Fruit fly (Drosophila melanogaster) whole organism, embryonic: ENCODE results near the gene bsk.
A peak's percentile ranks its signal among the peaks of the same experiment; 100 is the strongest.

ENCODE experiments used
- Atf3 ChIP-seq: fragments of 200-800 bp; sonication (Bioruptor generic); optimal IDR thresholded peaks from 3 replicates; lab custom pipeline; 2016; ENCODE audit warnings: missing biosample characterization, missing genetic modification characterization
- CG1024 ChIP-seq: fragments of 200-800 bp; sonication (Bioruptor generic); IDR thresholded peaks from 2 replicates; pipeline ENCODE4 v1.3.6; 2022; ENCODE audit warnings: missing biosample characterization, missing genetic modification characterization
- CG10321 ChIP-seq: fragments of 200-800 bp; sonication (Bioruptor generic); IDR thresholded peaks from 2 replicates; pipeline ENCODE4 v1.3.6; 2022; ENCODE audit warnings: missing biosample characterization, missing genetic modification characterization
- CG10462 ChIP-seq: fragments of 200-800 bp; sonication (Bioruptor generic); optimal IDR thresholded peaks from 2 replicates; lab custom pipeline; 2016; ENCODE audit warnings: missing biosample characterization, missing genetic modification characterization
- CG10959 ChIP-seq: fragments of 200-800 bp; sonication (Bioruptor generic); IDR thresholded peaks from 2 replicates; pipeline ENCODE4 v1.3.6; 2022; ENCODE audit warnings: missing biosample characterization, missing genetic modification characterization
- CG11247 ChIP-seq: fragments of 200-800 bp; sonication (Bioruptor generic); IDR thresholded peaks from 2 replicates; pipeline ENCODE4 v1.3.6; 2022; ENCODE audit warnings: missing biosample characterization, missing genetic modification characterization
- CG11398 ChIP-seq: fragments of 200-800 bp; sonication (Bioruptor generic); optimal IDR thresholded peaks from 2 replicates; lab custom pipeline; 2016; ENCODE audit warnings: missing biosample characterization, missing genetic modification characterization
- CG12391 ChIP-seq: fragments of 200-800 bp; sonication (Bioruptor generic); optimal IDR thresholded peaks from 3 replicates; lab custom pipeline; 2018; ENCODE audit warnings: missing biosample characterization, mild to moderate bottlenecking, missing genetic modification characterization, moderate library complexity
- CG14965 ChIP-seq: fragments of 200-800 bp; sonication (Bioruptor generic); optimal IDR thresholded peaks from 2 replicates; lab custom pipeline; 2016; ENCODE audit warnings: missing biosample characterization, missing genetic modification characterization, borderline replicate concordance
- CG15601 ChIP-seq: fragments of 200-800 bp; sonication (Bioruptor generic); optimal IDR thresholded peaks from 3 replicates; lab custom pipeline; 2019; ENCODE audit warnings: missing biosample characterization, mild to moderate bottlenecking, missing genetic modification characterization, moderate library complexity
- CG1603 ChIP-seq: fragments of 200-800 bp; sonication (Bioruptor generic); optimal IDR thresholded peaks from 2 replicates; lab custom pipeline; 2019; ENCODE audit warnings: missing biosample characterization, mild to moderate bottlenecking, missing genetic modification characterization, moderate library complexity
- CG16813 ChIP-seq: fragments of 200-800 bp; sonication (Bioruptor generic); IDR thresholded peaks from 3 replicates; pipeline ENCODE4 v1.3.6; 2022; ENCODE audit warnings: missing biosample characterization, missing genetic modification characterization; ENCODE audit not compliant: partially characterized antibody
- CG2120 ChIP-seq: fragments of 200-800 bp; sonication (Bioruptor generic); optimal IDR thresholded peaks from 3 replicates; lab custom pipeline; 2016; ENCODE audit warnings: missing biosample characterization, missing genetic modification characterization
- CG2129 ChIP-seq: fragments of 200-800 bp; sonication (Bioruptor generic); IDR thresholded peaks from 2 replicates; pipeline ENCODE4 v1.3.6; 2022; ENCODE audit warnings: missing biosample characterization, missing genetic modification characterization; ENCODE audit not compliant: partially characterized antibody
- CG2678 ChIP-seq: fragments of 200-800 bp; sonication (Bioruptor generic); optimal IDR thresholded peaks from 3 replicates; lab custom pipeline; 2019; ENCODE audit warnings: missing biosample characterization, mild to moderate bottlenecking, missing genetic modification characterization, moderate library complexity
- CG2712 ChIP-seq: fragments of 200-800 bp; optimal IDR thresholded peaks from 3 replicates; lab custom pipeline; 2019; ENCODE audit warnings: missing biosample characterization, mild to moderate bottlenecking, missing genetic modification characterization, moderate library complexity
- CG3065 ChIP-seq: fragments of 200-800 bp; sonication (Bioruptor generic); optimal IDR thresholded peaks from 2 replicates; lab custom pipeline; 2016; ENCODE audit warnings: missing biosample characterization, missing genetic modification characterization
- CG3407 ChIP-seq: fragments of 200-800 bp; sonication (Bioruptor generic); optimal IDR thresholded peaks from 2 replicates; lab custom pipeline; 2018; ENCODE audit warnings: missing biosample characterization, mild to moderate bottlenecking, missing genetic modification characterization
- CG34224 ChIP-seq: fragments of 200-800 bp; sonication (Bioruptor generic); IDR thresholded peaks from 3 replicates; pipeline ENCODE4 v1.3.6; 2022; ENCODE audit warnings: missing biosample characterization, missing genetic modification characterization; ENCODE audit not compliant: partially characterized antibody
- CG34376 ChIP-seq: fragments of 200-800 bp; sonication (Bioruptor generic); optimal IDR thresholded peaks from 2 replicates; lab custom pipeline; 2018; ENCODE audit warnings: missing biosample characterization, mild to moderate bottlenecking, missing genetic modification characterization
- CG3726 ChIP-seq: fragments of 200-800 bp; sonication (Bioruptor generic); IDR thresholded peaks from 3 replicates; pipeline ENCODE4, ENCODE4 v1.3.6; 2022; ENCODE audit warnings: missing biosample characterization, missing genetic modification characterization
- CG4360 ChIP-seq: fragments of 200-800 bp; sonication (Bioruptor generic); IDR thresholded peaks from 2 replicates; pipeline ENCODE4 v1.3.6; 2022; ENCODE audit warnings: missing biosample characterization, missing genetic modification characterization
- CG4617 ChIP-seq: fragments of 200-800 bp; sonication (Bioruptor generic); optimal IDR thresholded peaks from 3 replicates; lab custom pipeline; 2016; ENCODE audit warnings: missing biosample characterization, missing genetic modification characterization, borderline replicate concordance
- CG4820 ChIP-seq: fragments of 200-800 bp; sonication (Bioruptor generic); optimal IDR thresholded peaks from 3 replicates; lab custom pipeline; 2016; ENCODE audit warnings: missing biosample characterization, missing genetic modification characterization
- CG4854 ChIP-seq: fragments of 200-800 bp; sonication (Bioruptor generic); optimal IDR thresholded peaks from 2 replicates; lab custom pipeline; 2016; ENCODE audit warnings: missing biosample characterization, missing genetic modification characterization, inconsistent platforms
- CG8388 ChIP-seq: fragments of 200-800 bp; sonication (Bioruptor generic); optimal IDR thresholded peaks from 2 replicates; lab custom pipeline; 2019; ENCODE audit warnings: missing biosample characterization, mild to moderate bottlenecking, missing genetic modification characterization, moderate library complexity
- CG9817 ChIP-seq: fragments of 200-800 bp; sonication (Bioruptor generic); optimal IDR thresholded peaks from 2 replicates; lab custom pipeline; 2018; ENCODE audit warnings: missing biosample characterization, mild to moderate bottlenecking, missing genetic modification characterization, moderate library complexity
- D19A ChIP-seq: fragments of 200-800 bp; optimal IDR thresholded peaks from 3 replicates; lab custom pipeline; 2019; ENCODE audit warnings: missing biosample characterization, mild to moderate bottlenecking, missing genetic modification characterization, moderate library complexity
- Dfd ChIP-seq, 2 experiments: fragments of >200 bp; optimal IDR thresholded peaks; 2 replicates each; lab custom pipeline; 2017; ENCODE audit warnings: missing biosample characterization in 2 of 2, missing genetic modification characterization in 2 of 2
- Ets97D ChIP-seq: fragments of 200-800 bp; sonication (Bioruptor generic); optimal IDR thresholded peaks from 3 replicates; lab custom pipeline; 2016; ENCODE audit warnings: missing biosample characterization, missing genetic modification characterization
- Fer1 ChIP-seq: fragments of 200-800 bp; sonication (Bioruptor generic); optimal IDR thresholded peaks from 2 replicates; lab custom pipeline; 2017; ENCODE audit warnings: missing biosample characterization, mild to moderate bottlenecking, missing genetic modification characterization
- H15 ChIP-seq: fragments of 200-800 bp; sonication (Bioruptor generic); IDR thresholded peaks from 3 replicates; pipeline ENCODE4 v1.3.6; 2022; ENCODE audit warnings: missing biosample characterization, missing genetic modification characterization
- Hey ChIP-seq: fragments of 200-800 bp; sonication (Bioruptor generic); optimal IDR thresholded peaks from 3 replicates; lab custom pipeline; 2018; ENCODE audit warnings: missing biosample characterization, mild to moderate bottlenecking, missing genetic modification characterization
- Rx ChIP-seq: fragments of 200-800 bp; sonication (Bioruptor generic); IDR thresholded peaks from 2 replicates; pipeline ENCODE4 v1.3.6; 2022; ENCODE audit warnings: missing biosample characterization, missing genetic modification characterization
- Six4 ChIP-seq: fragments of 200-800 bp; sonication (Bioruptor generic); optimal IDR thresholded peaks from 2 replicates; lab custom pipeline; 2016; ENCODE audit warnings: missing biosample characterization, missing genetic modification characterization
- Taf1 ChIP-seq: fragments of 200-800 bp; sonication (Bioruptor generic); IDR thresholded peaks from 2 replicates; pipeline ENCODE4 v1.3.6; 2022; ENCODE audit warnings: missing biosample characterization, missing genetic modification characterization
- Xbp1 ChIP-seq: fragments of 200-800 bp; sonication (Bioruptor generic); optimal IDR thresholded peaks from 3 replicates; lab custom pipeline; 2016; ENCODE audit warnings: missing biosample characterization, mild to moderate bottlenecking, missing genetic modification characterization
- al ChIP-seq: fragments of 200-800 bp; sonication (Bioruptor generic); IDR thresholded peaks from 2 replicates; pipeline ENCODE4 v1.3.6; 2022; ENCODE audit warnings: missing biosample characterization, missing genetic modification characterization
- amos ChIP-seq: fragments of 200-800 bp; sonication (Bioruptor generic); IDR thresholded peaks from 2 replicates; pipeline ENCODE4 v1.3.6; 2022; ENCODE audit warnings: missing biosample characterization, missing genetic modification characterization; ENCODE audit not compliant: partially characterized antibody
- az2 ChIP-seq: fragments of 200-800 bp; sonication (Bioruptor generic); optimal IDR thresholded peaks from 3 replicates; lab custom pipeline; 2016; ENCODE audit warnings: missing biosample characterization, missing genetic modification characterization
- cad ChIP-seq: fragments of >200 bp; optimal IDR thresholded peaks from 2 replicates; lab custom pipeline; 2017; ENCODE audit warnings: missing biosample characterization, missing genetic modification characterization
- cg ChIP-seq: fragments of 200-800 bp; sonication (Bioruptor generic); optimal IDR thresholded peaks from 3 replicates; lab custom pipeline; 2019; ENCODE audit warnings: missing biosample characterization, mild to moderate bottlenecking, missing genetic modification characterization, moderate library complexity
- crol ChIP-seq: fragments of 200-800 bp; sonication (Bioruptor generic); IDR thresholded peaks from 2 replicates; pipeline ENCODE4 v1.3.6; 2022; ENCODE audit warnings: missing biosample characterization, missing genetic modification characterization
- disco-r ChIP-seq: fragments of 200-800 bp; sonication (Bioruptor generic); optimal IDR thresholded peaks from 2 replicates; lab custom pipeline; 2016; ENCODE audit warnings: missing biosample characterization, missing genetic modification characterization
- oc ChIP-seq: fragments of 200-800 bp; sonication (Bioruptor generic); optimal IDR thresholded peaks from 2 replicates; lab custom pipeline; 2018; ENCODE audit warnings: missing biosample characterization, mild to moderate bottlenecking, missing genetic modification characterization, moderate library complexity
- pan ChIP-seq, 4 experiments: fragments of >200 bp in 3 of 4; fragments of 200-800 bp in 1 of 4; sonication (Bioruptor generic) in 1 of 4; optimal IDR thresholded peaks in 3 of 4; IDR thresholded peaks in 1 of 4; 2 replicates each; pipeline versions ENCODE4 v1.3.6 to Lab custom; 2017 to 2022; ENCODE audit warnings: missing biosample characterization in 2 of 4, missing genetic modification characterization in 2 of 4, mixed read lengths in 1 of 4
- peb ChIP-seq: fragments of 200-800 bp; sonication (Bioruptor generic); IDR thresholded peaks from 2 replicates; pipeline ENCODE4 v1.3.6; 2022; ENCODE audit warnings: missing biosample characterization, missing genetic modification characterization
- stwl ChIP-seq: fragments of 200-800 bp; sonication (Bioruptor generic); optimal IDR thresholded peaks from 3 replicates; lab custom pipeline; 2018; ENCODE audit warnings: missing biosample characterization, mild to moderate bottlenecking, missing genetic modification characterization, moderate library complexity
- tup ChIP-seq: fragments of 200-800 bp; sonication (Bioruptor generic); optimal IDR thresholded peaks from 2 replicates; lab custom pipeline; 2016; ENCODE audit warnings: missing biosample characterization, mild to moderate bottlenecking, missing genetic modification characterization, moderate library complexity
- twi ChIP-seq: fragments of 200-800 bp; optimal IDR thresholded peaks from 2 replicates; lab custom pipeline; 2019; ENCODE audit warnings: missing biosample characterization, mild to moderate bottlenecking, missing genetic modification characterization, moderate library complexity
- wor ChIP-seq: fragments of 200-800 bp; sonication (Bioruptor generic); IDR thresholded peaks from 2 replicates; pipeline ENCODE4 v1.3.6; 2022; ENCODE audit warnings: missing biosample characterization, missing genetic modification characterization

Gene bsk

dm6 chr2L:10246785-10247190, 3.5 kb downstream of the bsk start, which contains the start of gene chico (continued):
- TF ChIP-seq CG10462 (GFP tag; lab: Kevin White, UChicago) (no peak), Dfd (GFP tag; optimal IDR thresholded peaks at IDR 0.05; lab: Kevin White, UChicago) (no peak), CG4820 (GFP tag; lab: Kevin White, UChicago) (no peak), cg (peak; percentile 15), Atf3 (GFP tag; lab: Kevin White, UChicago) (no peak), CG2120 (peak; percentile 23), CG4360 (GFP tag; lab: Robert Waterston, UW) (no peak), CG11247 (GFP tag; lab: Robert Waterston, UW) (no peak), Rx (no peak), CG15601 (tag; lab: Kevin White, UChicago) (no peak), CG8388 (GFP tag; lab: Kevin White, UChicago) (no peak), Taf1 (GFP tag; lab: Robert Waterston, UW) (no peak), CG2678 (tag; lab: Kevin White, UChicago) (no peak), CG9817 (no peak), crol (no peak), Ets97D (GFP tag; lab: Kevin White, UChicago) (peak; percentile 83), CG34224 (GFP tag; lab: Robert Waterston, UW) (peak; percentile 56), CG34376 (peak; percentile 63), peb (GFP tag; lab: Robert Waterston, UW) (no peak), oc (tag; lab: Kevin White, UChicago) (no peak), D19A (tag; lab: Kevin White, UChicago) (no peak), twi (tag; lab: Kevin White, UChicago) (peak; percentile 19), CG16813 (GFP tag; lab: Robert Waterston, UW) (peak; percentile 53), al (GFP tag; lab: Robert Waterston, UW) (no peak), CG10321 (GFP tag; lab: Robert Waterston, UW) (no peak), Hey (tag; lab: Kevin White, UChicago) (no peak), CG14965 (no peak), CG12391 (tag; lab: Kevin White, UChicago) (no peak), pan (optimal IDR thresholded peaks at IDR 0.05; lab: Kevin White, UChicago) (no peak), pan (GFP tag; optimal IDR thresholded peaks at IDR 0.05 in 1 of 2, IDR thresholded peaks at IDR 0.05 in 1 of 2) (no peak), stwl (tag; lab: Kevin White, UChicago) (peak; percentile 97), CG1603 (tag; lab: Kevin White, UChicago) (peak; percentile 83), amos (no peak; the same call in 1 of the 2 replicates), CG4854 (GFP tag; lab: Kevin White, UChicago) (peak; percentile 4), CG2129 (GFP tag; lab: Robert Waterston, UW) (no peak), CG2712 (peak; percentile 33), CG11398 (no peak), CG4617 (peak; percentile 63), az2 (GFP tag; lab: Kevin White, UChicago) (no peak), disco-r (no peak), CG1024 (no peak), Xbp1 (GFP tag; lab: Kevin White, UChicago) (no peak), CG10959 (GFP tag; lab: Robert Waterston, UW) (no peak), CG3407 (GFP tag; lab: Kevin White, UChicago) (no peak), wor (no peak), CG3065 (no peak), Six4 (GFP tag; lab: Kevin White, UChicago) (no peak), cad (GFP tag; lab: Kevin White, UChicago) (no peak), CG3726 (GFP tag; lab: Robert Waterston, UW) (no peak), H15 (GFP tag; lab: Robert Waterston, UW) (no peak), tup (no peak), Fer1 (GFP tag; lab: Kevin White, UChicago) (peak; percentile 27)
